Worm (Caenorhabditis elegans): Measurements from ENCODE around the gene W09D6.5.

DNA sequence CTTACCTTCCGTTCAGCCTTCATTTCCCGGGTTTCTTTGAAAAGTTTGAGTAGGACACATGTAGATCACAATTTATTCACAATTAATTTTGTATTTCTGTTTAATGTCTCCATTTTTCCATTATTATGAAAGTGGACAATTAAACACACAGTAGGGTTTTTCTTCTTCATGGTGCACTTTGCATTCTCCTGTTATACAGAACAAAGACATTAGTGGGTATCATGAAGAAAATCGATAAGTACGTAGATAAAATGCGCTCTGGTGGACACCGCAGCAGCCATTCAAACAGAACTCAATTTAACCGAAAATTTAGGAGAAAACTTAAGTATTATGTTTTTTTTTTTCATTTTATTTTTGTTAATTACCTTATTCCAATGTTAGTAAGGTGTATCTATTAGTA, 41.1 kb downstream of the W09D6.5 start:
- TF ChIP-seq dpl-1 (GFP tag; optimal IDR thresholded peaks at IDR 0.05) (no peak), F23B12.7 (tag; optimal IDR thresholded peaks at IDR 0.05; ENCODE audit: insufficient read depth) (no peak), ama-1 (optimal IDR thresholded peaks at IDR 0.05) (no peak), ama-1 (GFP tag; optimal IDR thresholded peaks at IDR 0.05) (no peak), D2030.7 (GFP tag; IDR thresholded peaks at IDR 0.05) (no peak), nhr-120 (GFP tag; IDR thresholded peaks at IDR 0.05) (no peak), unc-62 (GFP tag; optimal IDR thresholded peaks at IDR 0.05) (no peak), nfyb-1 (GFP tag; IDR thresholded peaks at IDR 0.05) (no peak), efl-1 (GFP tag; optimal IDR thresholded peaks at IDR 0.05) (no peak)
